Worm (Caenorhabditis elegans) whole organism, midembryonic: ENCODE results near the gene dlc-4.
A peak's percentile ranks its signal among the peaks of the same experiment; 100 is the strongest.

ENCODE experiments used
- cog-1 ChIP-seq: sonication (generic microtip); optimal IDR thresholded peaks from 2 replicates; lab custom pipeline; 2016; ENCODE audit warnings: missing genetic modification characterization, missing compliant biosample characterization
- flt-1 ChIP-seq: fragments of 200-800 bp; sonication (Bioruptor generic); IDR thresholded peaks from 2 replicates; pipeline ENCODE4 v1.3.6; 2022; ENCODE audit warnings: missing genetic modification characterization, missing compliant biosample characterization
- med-1 ChIP-seq: sonication (generic microtip); optimal IDR thresholded peaks from 2 replicates; lab custom pipeline; 2017; ENCODE audit warnings: missing genetic modification characterization, mild to moderate bottlenecking, missing compliant biosample characterization, antibody characterized with exemption, missing genetic modification reagents; ENCODE audit not compliant: insufficient read depth
- ref-1 ChIP-seq: fragments of 200-800 bp; sonication (Bioruptor generic); conservative IDR thresholded peaks from 2 replicates; pipeline ENCODE4 v1.3.6; 2022; ENCODE audit warnings: missing genetic modification reagents, missing genetic modification characterization, missing compliant biosample characterization
- tab-1 ChIP-seq: fragments of 200-800 bp; sonication (Bioruptor generic); IDR thresholded peaks from 2 replicates; pipeline ENCODE4 v1.3.6; 2022; ENCODE audit warnings: missing genetic modification characterization, missing compliant biosample characterization
- ztf-23 ChIP-seq: fragments of 200-800 bp; sonication (Bioruptor generic); IDR thresholded peaks from 2 replicates; pipeline ENCODE4 v1.3.6; 2022; ENCODE audit warnings: missing genetic modification reagents, missing genetic modification characterization, missing compliant biosample characterization
- ztf-29 ChIP-seq: fragments of 200-800 bp; sonication (Bioruptor generic); IDR thresholded peaks from 2 replicates; pipeline ENCODE4 v1.3.6; 2022; ENCODE audit warnings: missing genetic modification reagents, missing genetic modification characterization, missing compliant biosample characterization

DNA sequence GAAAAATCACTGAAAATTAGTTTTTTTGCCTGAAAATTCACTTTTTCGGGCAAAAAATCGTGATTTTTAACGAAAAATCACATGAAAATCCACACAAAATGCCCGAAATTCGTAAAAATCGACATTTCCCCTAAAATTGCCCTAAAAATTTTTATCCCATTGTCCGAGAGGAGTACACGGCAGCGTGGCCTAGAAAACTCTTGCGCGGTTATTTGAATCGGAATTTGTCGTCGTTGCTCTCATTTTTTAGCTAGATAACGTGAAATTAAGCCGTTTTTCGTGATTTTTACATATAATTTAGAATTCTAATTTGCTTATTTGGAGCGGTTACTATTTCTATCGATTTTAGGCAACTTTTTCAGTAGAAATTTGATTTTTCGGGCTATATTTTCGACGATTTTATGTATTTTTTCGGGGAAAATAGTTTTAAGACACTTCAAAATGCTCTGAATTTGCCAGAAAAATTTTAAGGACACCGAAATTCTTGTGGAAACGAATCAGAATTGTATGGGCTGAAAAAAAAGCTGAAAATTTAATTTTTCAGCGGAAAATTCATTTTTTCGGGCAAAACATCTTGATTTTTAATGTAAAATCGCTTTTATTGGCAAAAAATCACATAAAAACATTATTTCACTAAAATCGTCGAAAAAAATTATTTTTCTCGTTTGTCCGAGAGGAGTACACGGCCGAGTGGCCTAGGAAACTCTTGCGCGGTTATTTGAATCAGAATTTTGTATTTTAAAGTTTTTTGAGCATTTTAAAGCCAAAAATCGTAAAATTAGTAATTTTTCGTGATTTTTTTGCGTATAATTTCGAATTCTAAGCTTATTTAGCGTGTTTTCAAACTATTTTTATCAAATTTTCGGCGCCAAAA lies 27.7 kb upstream of the dlc-4 start:
- TF ChIP-seq med-1 (GFP tag; lab: Kevin White, UChicago) (no peak), flt-1 (GFP tag; lab: Robert Waterston, UW) (peak; percentile 76), ref-1 (no peak), ztf-23 (GFP tag; lab: Robert Waterston, UW) (peak; percentile 69), cog-1 (tag; lab: Kevin White, UChicago) (peak; percentile 26), ztf-29 (GFP tag; lab: Robert Waterston, UW) (0 out of 2 replicates have a peak, but pooled peaks have one; percentile 35), tab-1 (GFP tag; lab: Robert Waterston, UW) (no peak)
